Fruit fly (Drosophila melanogaster) whole organism, adult: ENCODE measurements around the gene CG10943.

ENCODE experiments used
- CG11617 ChIP-seq: fragments of 200-800 bp; sonication (Bioruptor generic); optimal IDR thresholded peaks from 2 replicates; lab custom pipeline; 2017; ENCODE audit warnings: mild to moderate bottlenecking, missing biosample characterization, missing genetic modification reagents, missing genetic modification characterization
- CG12768 ChIP-seq: fragments of 200-800 bp; sonication (Bioruptor generic); optimal IDR thresholded peaks from 2 replicates; lab custom pipeline; 2017; ENCODE audit warnings: missing biosample characterization, missing genetic modification characterization, mild to moderate bottlenecking, moderate library complexity, missing genetic modification reagents
- CG14711 ChIP-seq: fragments of 200-800 bp; sonication (Bioruptor generic); optimal IDR thresholded peaks from 2 replicates; lab custom pipeline; 2018; ENCODE audit warnings: missing biosample characterization, mild to moderate bottlenecking, missing genetic modification characterization, moderate library complexity
- CG1620 ChIP-seq: fragments of 200-800 bp; sonication (Bioruptor generic); optimal IDR thresholded peaks from 2 replicates; lab custom pipeline; 2016; ENCODE audit warnings: missing biosample characterization, missing genetic modification characterization
- CG33017 ChIP-seq: fragments of 200-800 bp; sonication (Bioruptor generic); optimal IDR thresholded peaks from 2 replicates; lab custom pipeline; 2018; ENCODE audit warnings: missing biosample characterization, mild to moderate bottlenecking, missing genetic modification characterization, moderate library complexity
- CG5204 ChIP-seq: fragments of 200-800 bp; sonication (Bioruptor generic); optimal IDR thresholded peaks from 2 replicates; lab custom pipeline; 2016; ENCODE audit warnings: missing biosample characterization, missing genetic modification characterization
- CG7045 ChIP-seq: fragments of 200-800 bp; sonication (Bioruptor generic); optimal IDR thresholded peaks from 2 replicates; lab custom pipeline; 2017; ENCODE audit warnings: missing biosample characterization, mild to moderate bottlenecking, missing genetic modification characterization
- CG7101 ChIP-seq: fragments of 200-800 bp; sonication (Bioruptor generic); optimal IDR thresholded peaks from 2 replicates; lab custom pipeline; 2018; ENCODE audit warnings: missing biosample characterization, mild to moderate bottlenecking, missing genetic modification characterization, moderate library complexity
- Clk ChIP-seq: fragments of 200-800 bp; sonication (Bioruptor generic); optimal IDR thresholded peaks from 2 replicates; lab custom pipeline; 2017; ENCODE audit warnings: missing biosample characterization, missing genetic modification characterization
- Crg-1 ChIP-seq: fragments of 200-800 bp; sonication (Bioruptor generic); optimal IDR thresholded peaks from 2 replicates; lab custom pipeline; 2016; ENCODE audit warnings: missing biosample characterization, missing genetic modification characterization
- Hr96 ChIP-seq: fragments of 200-800 bp; sonication (Bioruptor generic); optimal IDR thresholded peaks from 2 replicates; lab custom pipeline; 2016; ENCODE audit warnings: missing biosample characterization, missing genetic modification characterization
- Mnt ChIP-seq: fragments of 200-800 bp; sonication (Bioruptor generic); optimal IDR thresholded peaks from 2 replicates; lab custom pipeline; 2016; ENCODE audit warnings: missing biosample characterization, mild to moderate bottlenecking, missing genetic modification characterization
- bab1 ChIP-seq: fragments of 200-800 bp; sonication (Bioruptor generic); optimal IDR thresholded peaks from 3 replicates; lab custom pipeline; 2019; ENCODE audit warnings: missing biosample characterization, mild to moderate bottlenecking, missing genetic modification characterization, moderate library complexity
- cic ChIP-seq: fragments of 200-800 bp; sonication (Bioruptor generic); optimal IDR thresholded peaks from 2 replicates; lab custom pipeline; 2017; ENCODE audit warnings: missing biosample characterization, mild to moderate bottlenecking, missing genetic modification characterization, moderate library complexity
- cnc ChIP-seq, 2 experiments: fragments of >200 bp; optimal IDR thresholded peaks; 2 replicates each; lab custom pipeline; 2017
- kay ChIP-seq: fragments of 200-800 bp; sonication (Bioruptor generic); peaks from one replicate; lab custom pipeline; 2016; ENCODE audit warnings: missing biosample characterization, missing genetic modification characterization, borderline replicate concordance
- ovo ChIP-seq: fragments of 200-800 bp; sonication (Bioruptor generic); optimal IDR thresholded peaks from 2 replicates; lab custom pipeline; 2016; ENCODE audit warnings: missing biosample characterization, missing genetic modification characterization
- pad ChIP-seq: fragments of 200-800 bp; sonication (Bioruptor generic); optimal IDR thresholded peaks from 3 replicates; lab custom pipeline; 2017; ENCODE audit warnings: missing biosample characterization, missing genetic modification characterization, mild to moderate bottlenecking, moderate library complexity, missing genetic modification reagents
- tj ChIP-seq: fragments of 200-800 bp; sonication (Bioruptor generic); optimal IDR thresholded peaks from 3 replicates; lab custom pipeline; 2017; ENCODE audit warnings: missing biosample characterization, mild to moderate bottlenecking, missing genetic modification characterization, moderate library complexity
- toe ChIP-seq: fragments of 200-800 bp; sonication (Bioruptor generic); optimal IDR thresholded peaks from 2 replicates; lab custom pipeline; 2016; ENCODE audit warnings: missing biosample characterization, missing genetic modification characterization

CG10943 gene

dm6 chr3L:12884680-12885079 lies 22.0 kb upstream of the CG10943 start, which contains the start of gene CG14120:
CG14120 (plus strand) TSS chr3L:12885039.
- TF ChIP-seq CG11617: peak; percentile 4
- TF ChIP-seq kay (GFP tag; lab: Kevin White, UChicago): peak; percentile 63
- no peak for TF ChIP-seq CG7101 (tag; lab: Kevin White, UChicago)
- no peak for TF ChIP-seq Mnt (GFP tag; lab: Kevin White, UChicago)
- TF ChIP-seq cic: peak; percentile 67

DNA sequence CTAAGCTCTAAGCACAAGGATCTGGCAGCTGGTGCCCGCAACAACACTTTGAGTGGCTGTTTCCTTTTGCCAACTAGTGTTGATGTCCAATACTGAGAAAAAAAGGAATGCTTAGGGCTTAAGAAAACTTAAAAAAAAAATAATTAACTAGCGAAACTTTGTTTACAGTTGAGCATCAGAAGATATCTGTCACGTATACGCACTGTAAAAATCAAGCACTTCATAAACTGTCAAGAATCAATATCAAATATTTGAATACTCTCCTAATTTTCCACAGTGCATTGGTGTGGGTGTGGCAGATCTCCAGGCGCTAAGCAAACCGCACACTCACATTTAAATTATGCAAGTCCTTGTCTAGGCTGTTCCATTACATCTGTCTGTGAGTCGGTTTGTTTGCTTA lies 11.5 kb upstream of the CG10943 start:
- TF ChIP-seq CG11617: no peak
- no peak for TF ChIP-seq CG14711 (tag; lab: Kevin White, UChicago)
- no peak for TF ChIP-seq Hr96 (GFP tag; lab: Kevin White, UChicago)
- TF ChIP-seq CG7045 (GFP tag; lab: Kevin White, UChicago): no peak
- no peak for TF ChIP-seq CG33017 (tag; lab: Kevin White, UChicago)
- no peak for TF ChIP-seq CG5204 (GFP tag; lab: Kevin White, UChicago)
- no peak for TF ChIP-seq Clk

dm6 chr3L:12867956-12868443 lies 5.3 kb upstream of the CG10943 start:
- TF ChIP-seq pad (peak; percentile 67), bab1 (GFP tag; lab: Kevin White, UChicago) (no peak)

dm6 chr3L:12864472-12864871 lies 1.8 kb upstream of the CG10943 start:
- no peak for TF ChIP-seq CG12768 (GFP tag; lab: Kevin White, UChicago)
- no peak for TF ChIP-seq tj (GFP tag; lab: Kevin White, UChicago)
- TF ChIP-seq CG7101 (tag; lab: Kevin White, UChicago): no peak
- no peak for TF ChIP-seq CG7045 (GFP tag; lab: Kevin White, UChicago)
- TF ChIP-seq pad: no peak

dm6 chr3L:12861255-12861899 lies 1.3 kb downstream of the CG10943 start, which contains the start of gene CG32107:
CG32107 (minus strand) TSS chr3L:12861305.
- TF ChIP-seq kay (GFP tag; lab: Kevin White, UChicago) (peak; percentile 84), CG11617 (no peak), pad (peak; percentile 23), CG33017 (tag; lab: Kevin White, UChicago) (peak; percentile 46), CG7101 (tag; lab: Kevin White, UChicago) (peak; percentile 33), bab1 (GFP tag; lab: Kevin White, UChicago) (no peak), CG14711 (tag; lab: Kevin White, UChicago) (peak; percentile 6), cic (peak; percentile 45)

DNA sequence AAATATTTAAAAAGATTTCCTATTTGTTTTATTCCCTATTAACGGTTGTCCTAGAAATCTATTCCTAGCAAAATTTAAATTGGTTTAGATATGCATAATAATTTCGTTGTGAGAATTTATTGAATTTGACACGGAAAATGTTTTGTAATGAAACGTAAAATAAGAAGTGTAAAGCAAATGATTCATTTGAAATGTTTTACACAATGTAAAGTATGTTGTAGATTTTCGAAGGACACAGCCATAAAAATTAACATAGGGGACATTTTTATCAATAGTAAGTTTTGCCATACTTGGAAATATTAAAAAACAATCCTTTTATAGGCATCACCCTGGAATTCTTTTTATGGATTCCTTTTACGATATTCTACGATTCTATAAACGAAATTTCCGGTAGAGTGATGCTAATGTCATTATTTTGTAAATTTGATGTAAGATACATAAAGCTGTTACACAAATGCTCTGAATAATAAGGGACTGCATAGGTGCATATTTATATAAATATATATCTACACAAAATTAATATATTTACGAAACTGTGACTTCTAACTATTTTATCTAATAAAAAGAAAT lies 5.1 kb downstream of the CG10943 start:
- TF ChIP-seq Hr96 (GFP tag; lab: Kevin White, UChicago) (no peak), kay (GFP tag; lab: Kevin White, UChicago) (no peak), CG7045 (GFP tag; lab: Kevin White, UChicago) (no peak), cic (no peak), bab1 (GFP tag; lab: Kevin White, UChicago) (no peak), CG12768 (GFP tag; lab: Kevin White, UChicago) (no peak), CG7101 (tag; lab: Kevin White, UChicago) (no peak), Clk (no peak), CG1620 (GFP tag; lab: Kevin White, UChicago) (no peak), toe (GFP tag; lab: Kevin White, UChicago) (no peak), ovo (no peak), cnc (optimal IDR thresholded peaks at IDR 0.05; lab: Kevin White, UChicago) (no peak), Crg-1 (GFP tag; lab: Kevin White, UChicago) (no peak)

dm6 chr3L:12853423-12853822 lies 9.3 kb downstream of the CG10943 start, which contains the start of gene Ent3:
Ent3 (plus strand) TSS chr3L:12853646.
- no peak for TF ChIP-seq tj (GFP tag; lab: Kevin White, UChicago)
- TF ChIP-seq CG7045 (GFP tag; lab: Kevin White, UChicago): no peak
- no peak for TF ChIP-seq CG33017 (tag; lab: Kevin White, UChicago)
- TF ChIP-seq Mnt (GFP tag; lab: Kevin White, UChicago): no peak
- no peak for TF ChIP-seq Crg-1 (GFP tag; lab: Kevin White, UChicago)
- TF ChIP-seq toe (GFP tag; lab: Kevin White, UChicago): no peak
- TF ChIP-seq CG11617: no peak
- TF ChIP-seq kay (GFP tag; lab: Kevin White, UChicago): no peak
- TF ChIP-seq Clk: no peak
- TF ChIP-seq cnc (optimal IDR thresholded peaks at IDR 0.05; lab: Kevin White, UChicago): no peak
- no peak for TF ChIP-seq CG7101 (tag; lab: Kevin White, UChicago)
- no peak for TF ChIP-seq pad
- no peak for TF ChIP-seq cic
- TF ChIP-seq CG1620 (GFP tag; lab: Kevin White, UChicago): no peak
- TF ChIP-seq CG5204 (GFP tag; lab: Kevin White, UChicago): no peak
- TF ChIP-seq ovo: no peak
- TF ChIP-seq CG14711 (tag; lab: Kevin White, UChicago): no peak
- no peak for TF ChIP-seq bab1 (GFP tag; lab: Kevin White, UChicago)
